Worm (Caenorhabditis elegans) whole organism, L3 larva: Measurements from ENCODE around the gene srh-52.

ENCODE experiments used
- mdl-1 ChIP-seq: fragments of 150-350 bp; optimal IDR thresholded peaks from 2 replicates; lab custom pipeline; 2014; ENCODE audit warnings: missing biosample characterization, missing genetic modification characterization
- nhr-76 ChIP-seq: fragments of 150-350 bp; sonication (generic microtip); optimal IDR thresholded peaks from 5 replicates; lab custom pipeline; 2014; ENCODE audit warnings: missing biosample characterization, missing genetic modification characterization
- skn-1 ChIP-seq: fragments of 150-350 bp; optimal IDR thresholded peaks from 2 replicates; lab custom pipeline; 2014; ENCODE audit warnings: missing biosample characterization, missing genetic modification characterization
- snpc-4 ChIP-seq: fragments of 150-350 bp; optimal IDR thresholded peaks from 2 replicates; lab custom pipeline; 2014; ENCODE audit warnings: missing biosample characterization, missing genetic modification characterization
- ztf-11 ChIP-seq: fragments of 150-350 bp; optimal IDR thresholded peaks from 2 replicates; lab custom pipeline; 2014; ENCODE audit warnings: missing biosample characterization, missing genetic modification characterization

- no peak for TF ChIP-seq ztf-11 (tag; lab: Kevin White, UChicago)
- no peak for TF ChIP-seq snpc-4 (tag; lab: Kevin White, UChicago)
- TF ChIP-seq mdl-1: no peak
- no peak for TF ChIP-seq skn-1 (tag; lab: Kevin White, UChicago)
- no peak for TF ChIP-seq nhr-76 (tag; lab: Kevin White, UChicago)
Observed at ce11 chrV:15332851-15333250, 43.3 kb downstream of the srh-52 start, which contains the start of gene srw-113.
